Worm (Caenorhabditis elegans): ENCODE results near the gene C15H7.4.

C15H7.4 gene

ce11 chrIII:9614211-9614610, 41.5 kb downstream of the C15H7.4 start, which contains the start of the genes pri-1 and F58A4.6 (continued):
- TF ChIP-seq Y75B8A.6 (GFP tag; IDR thresholded peaks at IDR 0.05) = no peak
- TF ChIP-seq php-3 (GFP tag; IDR thresholded peaks at IDR 0.05) = no peak
- TF ChIP-seq ZK546.5 (tag; optimal IDR thresholded peaks at IDR 0.05) = no peak
- no peak for TF ChIP-seq ceh-62 (tag; optimal IDR thresholded peaks at IDR 0.05)
- no peak for TF ChIP-seq daf-16 (GFP tag; optimal IDR thresholded peaks at IDR 0.05)
- TF ChIP-seq daf-16 (tag; optimal IDR thresholded peaks at IDR 0.05) = no peak
- TF ChIP-seq mxl-3 (GFP tag; optimal IDR thresholded peaks at IDR 0.05) = no peak
- no peak for TF ChIP-seq nhr-77 (tag; optimal IDR thresholded peaks at IDR 0.05)
- TF ChIP-seq hlh-30 (tag; optimal IDR thresholded peaks at IDR 0.05; ENCODE audit: insufficient read depth) = peak; percentile 24
- TF ChIP-seq mes-2 (tag; optimal IDR thresholded peaks at IDR 0.05; ENCODE audit: poor library complexity, severe bottlenecking) = peak; percentile 53
- peak; percentile 92 for TF ChIP-seq lin-38 (GFP tag; IDR thresholded peaks at IDR 0.05)
- no peak for TF ChIP-seq R02D3.7 (tag; optimal IDR thresholded peaks at IDR 0.05)

- no peak for TF ChIP-seq ceh-44 (GFP tag; IDR thresholded peaks at IDR 0.05)
- TF ChIP-seq tra-1 (GFP tag; IDR thresholded peaks at IDR 0.05) = no peak
- TF ChIP-seq mdl-1 (tag; optimal IDR thresholded peaks at IDR 0.05) = no peak
- no peak for TF ChIP-seq fkh-10 (GFP tag; optimal IDR thresholded peaks at IDR 0.05)
- TF ChIP-seq snpc-1.2 (GFP tag; IDR thresholded peaks at IDR 0.05) = no peak
- no peak for TF ChIP-seq hif-1 (tag; optimal IDR thresholded peaks at IDR 0.05)
These were observed 43.6 kb downstream of the C15H7.4 start, which contains the start of gene bbs-4 for ce11 chrIII:9612097-9612496. TSS of gene bbs-4 (minus strand) at chrIII:9612197.

ce11 chrIII:9608650-9609049, 47.1 kb downstream of the C15H7.4 start, which contains the start of gene clec-161:
TSS of gene clec-161 (minus strand) at chrIII:9608750.
- TF ChIP-seq fkh-10 (GFP tag; optimal IDR thresholded peaks at IDR 0.05) (no peak), unc-62 (GFP tag; optimal IDR thresholded peaks at IDR 0.05 in 1 of 2) (peak in 1 of 2 experiments; percentile 43), unc-62 (tag; optimal IDR thresholded peaks at IDR 0.05) (no peak), aha-1 (tag) (no peak), nhr-41 (GFP tag; IDR thresholded peaks at IDR 0.05) (no peak), saeg-2 (GFP tag; IDR thresholded peaks at IDR 0.05) (no peak), tra-1 (GFP tag; IDR thresholded peaks at IDR 0.05) (no peak), snpc-4 (tag; optimal IDR thresholded peaks at IDR 0.05) (no peak)

Data from whole organism, L4 larva.